ENCODE assay signal across 3 worm cellular contexts in the genomic region with DNA sequence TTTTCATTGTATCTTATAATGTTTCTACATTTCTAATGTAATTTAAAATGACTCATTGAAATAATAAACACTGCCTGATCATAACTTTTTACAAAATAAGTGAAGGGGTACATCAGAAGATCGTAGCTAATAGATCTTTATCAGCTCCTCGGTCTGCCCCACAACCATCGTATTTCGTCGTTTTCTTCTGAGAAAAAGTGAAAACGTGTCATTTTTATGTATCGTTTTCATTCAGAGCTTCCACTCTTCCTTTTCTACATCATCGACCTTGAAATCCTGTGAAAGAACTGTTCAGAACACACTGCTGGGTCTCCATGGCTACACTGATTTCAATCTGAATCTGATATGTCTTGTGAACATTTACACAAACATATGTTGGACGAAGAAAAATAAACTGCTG.
TF ChIP-seq lines count a peak whose summit lies in the region.

No protein-coding gene starts in this region.

TF ChIP-seq in whole organism, L1 larva, 84 proteins besides CTCF, POLR2A, EP300 and RAD21:
- peak; percentile 3 for TF ChIP-seq blmp-1 (tag; optimal IDR thresholded peaks at IDR 0.05; lab: Kevin White, UChicago)
- TF ChIP-seq nhr-28 (tag; optimal IDR thresholded peaks at IDR 0.05; lab: Kevin White, UChicago): no peak

TF ChIP-seq in whole organism, L2 larva, 48 proteins besides CTCF, POLR2A, EP300 and RAD21:
- TF ChIP-seq ceh-82 (tag; optimal IDR thresholded peaks at IDR 0.05; lab: Kevin White, UChicago): no peak
- TF ChIP-seq ztf-11 (tag; optimal IDR thresholded peaks at IDR 0.05; lab: Kevin White, UChicago): no peak
- no peak for TF ChIP-seq mbf-1 (tag; optimal IDR thresholded peaks at IDR 0.05; lab: Kevin White, UChicago)
- no peak for TF ChIP-seq nhr-237 (tag; optimal IDR thresholded peaks at IDR 0.05; lab: Kevin White, UChicago)
- no peak for TF ChIP-seq nhr-77 (tag; optimal IDR thresholded peaks at IDR 0.05; lab: Kevin White, UChicago)
- peak; percentile 42 for TF ChIP-seq blmp-1 (tag; optimal IDR thresholded peaks at IDR 0.05; lab: Kevin White, UChicago; ENCODE audit: insufficient read depth)

TF ChIP-seq in whole organism, L3 larva, 47 proteins besides CTCF, POLR2A, EP300 and RAD21:
- no peak for TF ChIP-seq fkh-2 (tag; optimal IDR thresholded peaks at IDR 0.05; lab: Kevin White, UChicago)
- peak; percentile 59 for TF ChIP-seq nhr-25 (tag; optimal IDR thresholded peaks at IDR 0.05; lab: Kevin White, UChicago)
- peak; percentile 62 for TF ChIP-seq elt-1 (tag; optimal IDR thresholded peaks at IDR 0.05; lab: Kevin White, UChicago)
- no peak for TF ChIP-seq lsy-12 (tag; optimal IDR thresholded peaks at IDR 0.05; lab: Kevin White, UChicago)
- TF ChIP-seq ama-1 (optimal IDR thresholded peaks at IDR 0.05; lab: Kevin White, UChicago): no peak
- no peak for TF ChIP-seq nhr-237 (tag; optimal IDR thresholded peaks at IDR 0.05; lab: Kevin White, UChicago)
- TF ChIP-seq ztf-4 (tag; optimal IDR thresholded peaks at IDR 0.05; lab: Kevin White, UChicago): no peak
- TF ChIP-seq skn-1 (tag; optimal IDR thresholded peaks at IDR 0.05; lab: Kevin White, UChicago): no peak

Comparison
In these comparisons a context has a peak if more than half of its experiments do, and no peak if none do; other contexts are left out.
1. Of the 22 proteins assayed by ChIP-seq in both whole organism, L1 larva and whole organism, L2 larva: peak only in whole organism, L1 larva: none; only in whole organism, L2 larva: none; in both: blmp-1; in neither: 21.